Worm (Caenorhabditis elegans): ENCODE measurements around the gene smk-1.
"Not testable (repeated sequence)": the region's sequence is repeated elsewhere in the genome, so short reads cannot be mapped to it uniquely, and the experiment has no call there.

smk-1 gene

DNA sequence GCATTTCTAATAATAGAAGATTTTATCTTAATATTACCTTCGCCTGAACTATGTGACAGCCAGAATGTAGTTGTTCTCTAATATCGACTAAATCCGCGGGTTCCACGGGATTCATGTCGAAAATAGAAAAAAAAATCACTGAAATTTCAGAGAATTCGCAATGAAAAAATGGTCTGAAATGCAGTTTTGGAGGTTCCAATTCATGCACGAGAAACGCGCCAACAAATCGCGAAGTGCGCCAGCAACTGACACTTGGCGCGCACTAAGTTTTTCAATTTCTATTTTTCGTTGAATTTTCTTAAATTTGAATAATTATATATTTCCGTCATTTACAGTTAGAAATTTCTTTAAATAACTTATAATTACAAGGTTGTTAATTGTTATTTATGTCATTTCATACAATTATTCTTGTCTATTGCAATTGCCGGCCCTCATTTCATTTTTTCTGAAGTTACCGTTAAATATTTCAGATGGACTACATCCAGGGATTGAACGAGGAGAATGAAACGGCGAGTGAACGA, 37.7 kb upstream of the smk-1 start, which contains the start of the genes F25G6.9 and symk-1 (continued):
- peak; percentile 66 to 81 for TF ChIP-seq lsy-2 (tag; optimal IDR thresholded peaks at IDR 0.05)
- no peak for TF ChIP-seq ztf-11 (tag; optimal IDR thresholded peaks at IDR 0.05)
- TF ChIP-seq nhr-77 (tag; optimal IDR thresholded peaks at IDR 0.05) = peak; percentile 4
- no peak for TF ChIP-seq mdl-1 (tag; optimal IDR thresholded peaks at IDR 0.05)
- TF ChIP-seq blmp-1 (tag; optimal IDR thresholded peaks at IDR 0.05; ENCODE audit: insufficient read depth) = no peak
- peak; percentile 41 for TF ChIP-seq lin-11 (tag; optimal IDR thresholded peaks at IDR 0.05)
- TF ChIP-seq snpc-4 (tag; optimal IDR thresholded peaks at IDR 0.05) = peak; percentile 37
- no peak for TF ChIP-seq egl-27 (tag; optimal IDR thresholded peaks at IDR 0.05)
- TF ChIP-seq ceh-16 (tag; optimal IDR thresholded peaks at IDR 0.05) = no peak
- TF ChIP-seq sma-9 (GFP tag; optimal IDR thresholded peaks at IDR 0.05) = peak; percentile 68
- no peak for TF ChIP-seq sma-9 (tag; optimal IDR thresholded peaks at IDR 0.05)
- no peak for TF ChIP-seq C34F6.9 (tag; optimal IDR thresholded peaks at IDR 0.05)
- TF ChIP-seq sma-3 (GFP tag; optimal IDR thresholded peaks at IDR 0.05) = peak; percentile 46
- TF ChIP-seq skn-1 (tag; optimal IDR thresholded peaks at IDR 0.05) = no peak
- TF ChIP-seq ceh-82 (tag; optimal IDR thresholded peaks at IDR 0.05) = no peak
- TF ChIP-seq fos-1 (tag; optimal IDR thresholded peaks at IDR 0.05) = peak; percentile 18
- no peak for TF ChIP-seq sem-4 (tag; optimal IDR thresholded peaks at IDR 0.05)

DNA sequence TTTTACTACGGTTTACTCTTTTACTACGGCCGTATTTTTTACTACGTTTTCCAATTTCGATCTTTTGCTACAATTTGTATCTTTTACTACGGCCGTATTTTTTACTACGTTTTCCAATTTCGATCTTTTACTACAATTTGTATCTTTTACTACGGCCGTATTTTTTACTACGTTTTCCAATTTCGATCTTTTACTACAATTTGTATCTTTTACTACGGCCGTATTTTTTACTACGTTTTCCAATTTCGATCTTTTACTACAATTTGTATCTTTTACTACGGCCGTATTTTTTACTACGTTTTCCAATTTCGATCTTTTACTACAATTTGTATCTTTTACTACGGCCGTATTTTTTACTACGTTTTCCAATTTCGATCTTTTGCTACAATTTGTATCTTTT, 32.8 kb upstream of the smk-1 start, which contains the start of gene F25G6.1:
F25G6.1 (plus strand) TSS at position 301 of the 400 bp plus-strand sequence.
- TF ChIP-seq elt-3, nhr-25, F13H6.1 (tag; optimal IDR thresholded peaks at IDR 0.05): not testable (repeated sequence)

DNA sequence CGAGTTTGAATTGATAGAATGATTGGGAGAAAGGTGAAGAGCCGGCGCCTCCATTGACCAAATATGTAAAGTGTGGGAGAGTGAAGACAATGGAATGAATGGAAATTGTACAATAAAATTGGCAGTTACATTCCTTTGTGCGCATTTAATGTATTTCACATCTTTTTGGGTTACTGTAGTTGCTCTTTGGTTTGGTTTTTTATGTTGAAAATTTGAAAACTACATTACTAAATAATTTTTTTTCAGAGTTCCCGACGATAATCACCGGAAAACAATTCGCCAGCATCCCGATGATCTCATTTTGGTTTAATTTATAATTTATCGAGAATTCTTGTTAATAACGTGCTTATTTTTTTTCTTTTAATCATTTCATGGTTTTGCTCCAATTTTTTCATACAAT, 26.6 kb upstream of the smk-1 start, which contains the start of gene C10B5.1:
C10B5.1 (plus strand) TSS at position 301 of the 400 bp plus-strand sequence.
- TF ChIP-seq ceh-16 (tag; optimal IDR thresholded peaks at IDR 0.05) (no peak), egl-27 (tag; optimal IDR thresholded peaks at IDR 0.05) (no peak), skn-1 (tag; optimal IDR thresholded peaks at IDR 0.05) (no peak), elt-3 (tag; optimal IDR thresholded peaks at IDR 0.05) (no peak), nhr-23 (tag; optimal IDR thresholded peaks at IDR 0.05) (no peak), ceh-82 (tag; optimal IDR thresholded peaks at IDR 0.05) (no peak), R02D3.7 (tag; optimal IDR thresholded peaks at IDR 0.05) (no peak), fos-1 (tag; optimal IDR thresholded peaks at IDR 0.05) (no peak), nhr-237 (tag; optimal IDR thresholded peaks at IDR 0.05) (no peak), lin-11 (tag; optimal IDR thresholded peaks at IDR 0.05) (no peak), nhr-10 (tag; optimal IDR thresholded peaks at IDR 0.05) (no peak), unc-62 (GFP tag; optimal IDR thresholded peaks at IDR 0.05) (no peak), blmp-1 (tag; optimal IDR thresholded peaks at IDR 0.05; ENCODE audit: insufficient read depth) (no peak), elt-1 (tag; optimal IDR thresholded peaks at IDR 0.05) (no peak), nhr-25 (tag; optimal IDR thresholded peaks at IDR 0.05) (no peak), mab-5 (tag; optimal IDR thresholded peaks at IDR 0.05) (no peak)

DNA sequence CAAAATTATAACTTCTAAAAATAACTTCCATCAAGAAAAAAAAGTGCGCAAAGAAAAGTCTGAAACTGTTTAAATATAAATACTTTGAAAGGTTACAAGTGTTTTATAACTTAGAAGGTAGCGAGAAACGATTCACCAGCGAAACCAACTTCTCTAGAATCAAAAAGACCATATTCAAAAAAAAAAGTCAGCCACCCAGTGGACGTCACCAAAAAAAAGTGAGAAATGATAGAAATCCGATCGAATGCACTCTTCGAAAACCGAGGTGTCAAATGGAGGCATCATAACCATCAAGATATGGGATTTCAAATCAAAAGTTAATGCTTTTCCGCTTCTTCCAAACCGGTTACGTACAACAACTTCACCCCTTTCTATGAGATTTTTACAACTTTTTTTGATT, 21.1 kb upstream of the smk-1 start:
- TF ChIP-seq alr-1 (tag; optimal IDR thresholded peaks at IDR 0.05) (no peak), blmp-1 (tag; optimal IDR thresholded peaks at IDR 0.05; ENCODE audit: insufficient read depth) (no peak), lin-13 (GFP tag; optimal IDR thresholded peaks at IDR 0.05) (no peak), unc-55 (GFP tag; optimal IDR thresholded peaks at IDR 0.05) (no peak), snpc-4 (tag; optimal IDR thresholded peaks at IDR 0.05) (no peak), sma-3 (GFP tag; optimal IDR thresholded peaks at IDR 0.05) (no peak), C34F6.9 (tag; optimal IDR thresholded peaks at IDR 0.05) (no peak), gmeb-1 (tag; optimal IDR thresholded peaks at IDR 0.05) (no peak), ceh-82 (tag; optimal IDR thresholded peaks at IDR 0.05) (no peak), ama-1 (optimal IDR thresholded peaks at IDR 0.05) (no peak), Y55F3AM.14 (GFP tag; optimal IDR thresholded peaks at IDR 0.05) (no peak), lin-11 (tag; optimal IDR thresholded peaks at IDR 0.05) (no peak), fos-1 (tag; optimal IDR thresholded peaks at IDR 0.05) (no peak), nhr-77 (tag; optimal IDR thresholded peaks at IDR 0.05) (no peak), peb-1 (tag; optimal IDR thresholded peaks at IDR 0.05) (no peak), nhr-10 (tag; optimal IDR thresholded peaks at IDR 0.05) (no peak), zag-1 (tag; optimal IDR thresholded peaks at IDR 0.05) (no peak), dmd-4 (tag; optimal IDR thresholded peaks at IDR 0.05) (no peak), unc-39 (tag; optimal IDR thresholded peaks at IDR 0.05) (no peak)
